Fruit fly (Drosophila melanogaster) whole organism, embryonic: Measurements from ENCODE around the gene Best4.

Experiments
- Asciz ChIP-seq: fragments of 200-800 bp; sonication (Bioruptor generic); optimal IDR thresholded peaks from 2 replicates; lab custom pipeline; 2017; ENCODE audit warnings: missing biosample characterization, mild to moderate bottlenecking, missing genetic modification characterization, missing genetic modification reagents
- CG10979 ChIP-seq: fragments of 200-800 bp; sonication (Bioruptor generic); optimal IDR thresholded peaks from 2 replicates; lab custom pipeline; 2018; ENCODE audit warnings: missing biosample characterization, mild to moderate bottlenecking, missing genetic modification characterization, moderate library complexity
- CG11504 ChIP-seq: fragments of 200-800 bp; sonication (Bioruptor generic); optimal IDR thresholded peaks from 3 replicates; lab custom pipeline; 2019; ENCODE audit warnings: missing biosample characterization, mild to moderate bottlenecking, missing genetic modification characterization, moderate library complexity
- CG12391 ChIP-seq: fragments of 200-800 bp; sonication (Bioruptor generic); optimal IDR thresholded peaks from 3 replicates; lab custom pipeline; 2018; ENCODE audit warnings: missing biosample characterization, mild to moderate bottlenecking, missing genetic modification characterization, moderate library complexity
- CG14014 ChIP-seq: fragments of 200-800 bp; sonication (Bioruptor generic); IDR thresholded peaks from 2 replicates; pipeline ENCODE4 v1.3.6; 2022; ENCODE audit warnings: missing biosample characterization, missing genetic modification characterization
- CG1603 ChIP-seq: fragments of 200-800 bp; sonication (Bioruptor generic); optimal IDR thresholded peaks from 2 replicates; lab custom pipeline; 2019; ENCODE audit warnings: missing biosample characterization, mild to moderate bottlenecking, missing genetic modification characterization, moderate library complexity
- CG17359 ChIP-seq: fragments of 200-800 bp; sonication (Bioruptor generic); optimal IDR thresholded peaks from 3 replicates; lab custom pipeline; 2018; ENCODE audit warnings: missing biosample characterization, mild to moderate bottlenecking, missing genetic modification characterization, moderate library complexity
- CG17361 ChIP-seq: fragments of 200-800 bp; sonication (Bioruptor generic); IDR thresholded peaks from 3 replicates; pipeline ENCODE4 v1.3.6; 2022; ENCODE audit warnings: missing biosample characterization, missing genetic modification characterization
- CG17829 ChIP-seq: fragments of 200-800 bp; optimal IDR thresholded peaks from 2 replicates; lab custom pipeline; 2019; ENCODE audit warnings: missing biosample characterization, mild to moderate bottlenecking, missing genetic modification characterization, moderate library complexity
- CG18262 ChIP-seq: fragments of 200-800 bp; optimal IDR thresholded peaks from 3 replicates; lab custom pipeline; 2019; ENCODE audit warnings: missing biosample characterization, mild to moderate bottlenecking, missing genetic modification characterization, moderate library complexity
- CG2678 ChIP-seq: fragments of 200-800 bp; sonication (Bioruptor generic); optimal IDR thresholded peaks from 3 replicates; lab custom pipeline; 2019; ENCODE audit warnings: missing biosample characterization, mild to moderate bottlenecking, missing genetic modification characterization, moderate library complexity
- CG2712 ChIP-seq: fragments of 200-800 bp; optimal IDR thresholded peaks from 3 replicates; lab custom pipeline; 2019; ENCODE audit warnings: missing biosample characterization, mild to moderate bottlenecking, missing genetic modification characterization, moderate library complexity
- CG2875 ChIP-seq: fragments of 200-800 bp; sonication (Bioruptor generic); optimal IDR thresholded peaks from 2 replicates; lab custom pipeline; 2017; ENCODE audit warnings: missing biosample characterization, mild to moderate bottlenecking, missing genetic modification characterization, missing genetic modification reagents
- CG31441 ChIP-seq: fragments of 200-800 bp; sonication (Bioruptor generic); IDR thresholded peaks from 2 replicates; pipeline ENCODE4 v1.3.6; 2022; ENCODE audit warnings: missing biosample characterization, missing genetic modification characterization
- CG4424 ChIP-seq: fragments of 200-800 bp; sonication (Bioruptor generic); optimal IDR thresholded peaks from 3 replicates; lab custom pipeline; 2016; ENCODE audit warnings: missing biosample characterization, missing genetic modification characterization
- CG7839 ChIP-seq: fragments of 200-800 bp; sonication (Bioruptor generic); optimal IDR thresholded peaks from 3 replicates; lab custom pipeline; 2018; ENCODE audit warnings: missing biosample characterization, mild to moderate bottlenecking, missing genetic modification characterization, moderate library complexity
- CG8290 ChIP-seq, 3 experiments: fragments of 200-800 bp; sonication (Bioruptor generic); optimal IDR thresholded peaks; 2 replicates each; lab custom pipeline; 2016 to 2019; ENCODE audit warnings: missing biosample characterization in 3 of 3, missing genetic modification characterization in 3 of 3, mild to moderate bottlenecking in 2 of 3, moderate library complexity in 1 of 3
- CG8359 ChIP-seq: fragments of 200-800 bp; sonication (Bioruptor generic); optimal IDR thresholded peaks from 2 replicates; lab custom pipeline; 2017; ENCODE audit warnings: missing biosample characterization, mild to moderate bottlenecking, missing genetic modification characterization, borderline replicate concordance
- Drgx ChIP-seq: fragments of 200-800 bp; sonication (Bioruptor generic); IDR thresholded peaks from 2 replicates; pipeline ENCODE4 v1.3.6; 2022; ENCODE audit warnings: missing biosample characterization, missing genetic modification characterization
- Fer1 ChIP-seq: fragments of 200-800 bp; sonication (Bioruptor generic); optimal IDR thresholded peaks from 2 replicates; lab custom pipeline; 2017; ENCODE audit warnings: missing biosample characterization, mild to moderate bottlenecking, missing genetic modification characterization
- Hr3 ChIP-seq: fragments of 200-800 bp; sonication (Bioruptor generic); optimal IDR thresholded peaks from 3 replicates; lab custom pipeline; 2016; ENCODE audit warnings: missing biosample characterization, missing genetic modification characterization
- Hr51 ChIP-seq, 2 experiments: fragments of 200-800 bp; sonication (Bioruptor generic); optimal IDR thresholded peaks; 2 replicates in 1 of 2; 3 replicates in 1 of 2; lab custom pipeline; 2016 to 2018; ENCODE audit warnings: missing biosample characterization in 2 of 2, missing genetic modification characterization in 2 of 2, mild to moderate bottlenecking in 1 of 2, moderate library complexity in 1 of 2
- Med ChIP-seq: fragments of 200-800 bp; sonication (Bioruptor generic); peaks from one replicate; lab custom pipeline; 2016; ENCODE audit warnings: missing biosample characterization, missing genetic modification characterization, mild to moderate bottlenecking, inconsistent platforms, moderate library complexity
- Oli ChIP-seq: fragments of 200-800 bp; sonication (Bioruptor generic); optimal IDR thresholded peaks from 2 replicates; lab custom pipeline; 2018; ENCODE audit warnings: missing biosample characterization, mild to moderate bottlenecking, missing genetic modification characterization, moderate library complexity
- Sox102F ChIP-seq: fragments of 200-800 bp; sonication (Bioruptor generic); optimal IDR thresholded peaks from 2 replicates; lab custom pipeline; 2018; ENCODE audit warnings: missing biosample characterization, mild to moderate bottlenecking, missing genetic modification characterization, moderate library complexity
- Ssrp ChIP-seq: fragments of 200-800 bp; sonication (Bioruptor generic); optimal IDR thresholded peaks from 2 replicates; lab custom pipeline; 2018; ENCODE audit warnings: missing biosample characterization, mild to moderate bottlenecking, missing genetic modification characterization, moderate library complexity
- Stat92E ChIP-seq, 3 experiments: fragments of >200 bp in 2 of 3; fragments of 200-800 bp in 1 of 3; sonication (Bioruptor generic) in 1 of 3; optimal IDR thresholded peaks; 2 replicates each; lab custom pipeline; 2017 to 2019; ENCODE audit warnings: missing biosample characterization in 3 of 3, missing genetic modification characterization in 3 of 3, mild to moderate bottlenecking in 1 of 3, moderate library complexity in 1 of 3
- bbx ChIP-seq: fragments of 200-800 bp; sonication (Bioruptor generic); IDR thresholded peaks from 2 replicates; pipeline ENCODE4 v1.3.6; 2022; ENCODE audit warnings: missing biosample characterization, missing genetic modification characterization; ENCODE audit not compliant: partially characterized antibody
- bsh ChIP-seq, 2 experiments: fragments of 200-800 bp; sonication (Bioruptor generic); optimal IDR thresholded peaks; 2 replicates each; lab custom pipeline; 2017 to 2018; ENCODE audit warnings: mild to moderate bottlenecking in 2 of 2, missing biosample characterization in 2 of 2, missing genetic modification characterization in 2 of 2, moderate library complexity in 1 of 2
- ci ChIP-seq: fragments of 200-800 bp; sonication (Bioruptor generic); IDR thresholded peaks from 3 replicates; pipeline ENCODE4 v1.3.6; 2022; ENCODE audit warnings: missing biosample characterization, missing genetic modification characterization
- dmrt99B ChIP-seq: fragments of 200-800 bp; sonication (Bioruptor generic); optimal IDR thresholded peaks from 2 replicates; lab custom pipeline; 2018; ENCODE audit warnings: missing biosample characterization, mild to moderate bottlenecking, missing genetic modification characterization, moderate library complexity
- eyg ChIP-seq: fragments of 200-800 bp; sonication (Bioruptor generic); optimal IDR thresholded peaks from 3 replicates; lab custom pipeline; 2016; ENCODE audit warnings: missing biosample characterization, missing genetic modification characterization
- fd96Cb ChIP-seq: fragments of 200-800 bp; sonication (Bioruptor generic); optimal IDR thresholded peaks from 2 replicates; lab custom pipeline; 2018; ENCODE audit warnings: missing biosample characterization, mild to moderate bottlenecking, missing genetic modification characterization, moderate library complexity
- gem ChIP-seq: fragments of 200-800 bp; sonication (Bioruptor generic); optimal IDR thresholded peaks from 2 replicates; lab custom pipeline; 2019; ENCODE audit warnings: missing biosample characterization, mild to moderate bottlenecking, missing genetic modification characterization, moderate library complexity
- lmd ChIP-seq: fragments of 200-800 bp; sonication (Bioruptor generic); IDR thresholded peaks from 2 replicates; pipeline ENCODE4 v1.3.6; 2022; ENCODE audit warnings: missing biosample characterization, missing genetic modification characterization
- mirr ChIP-seq: fragments of 200-800 bp; sonication (Bioruptor generic); optimal IDR thresholded peaks from 3 replicates; lab custom pipeline; 2018; ENCODE audit warnings: missing biosample characterization, mild to moderate bottlenecking, missing genetic modification characterization
- nmo ChIP-seq: fragments of 200-800 bp; sonication (Bioruptor generic); optimal IDR thresholded peaks from 2 replicates; lab custom pipeline; 2018; ENCODE audit warnings: missing biosample characterization, mild to moderate bottlenecking, missing genetic modification characterization, moderate library complexity
- phol ChIP-seq: fragments of 200-800 bp; sonication (Bioruptor generic); optimal IDR thresholded peaks from 3 replicates; lab custom pipeline; 2018; ENCODE audit warnings: missing biosample characterization, mild to moderate bottlenecking, missing genetic modification characterization, moderate library complexity
- repo ChIP-seq: fragments of 200-800 bp; sonication (Bioruptor generic); optimal IDR thresholded peaks from 2 replicates; lab custom pipeline; 2016; ENCODE audit warnings: missing biosample characterization, missing genetic modification characterization
- sens ChIP-seq: fragments of 200-800 bp; sonication (Bioruptor generic); peaks from one replicate; lab custom pipeline; 2016; ENCODE audit warnings: missing biosample characterization, missing genetic modification characterization
- trem ChIP-seq: fragments of 200-800 bp; optimal IDR thresholded peaks from 3 replicates; lab custom pipeline; 2019; ENCODE audit warnings: missing biosample characterization, mild to moderate bottlenecking, missing genetic modification characterization, moderate library complexity
- unpg ChIP-seq: fragments of 200-800 bp; sonication (Bioruptor generic); optimal IDR thresholded peaks from 3 replicates; lab custom pipeline; 2018; ENCODE audit warnings: missing biosample characterization, mild to moderate bottlenecking, missing genetic modification characterization, moderate library complexity
- usp ChIP-seq: fragments of >200 bp; optimal IDR thresholded peaks from 2 replicates; lab custom pipeline; 2017; ENCODE audit warnings: missing biosample characterization, missing genetic modification characterization

Best4 gene

DNA sequence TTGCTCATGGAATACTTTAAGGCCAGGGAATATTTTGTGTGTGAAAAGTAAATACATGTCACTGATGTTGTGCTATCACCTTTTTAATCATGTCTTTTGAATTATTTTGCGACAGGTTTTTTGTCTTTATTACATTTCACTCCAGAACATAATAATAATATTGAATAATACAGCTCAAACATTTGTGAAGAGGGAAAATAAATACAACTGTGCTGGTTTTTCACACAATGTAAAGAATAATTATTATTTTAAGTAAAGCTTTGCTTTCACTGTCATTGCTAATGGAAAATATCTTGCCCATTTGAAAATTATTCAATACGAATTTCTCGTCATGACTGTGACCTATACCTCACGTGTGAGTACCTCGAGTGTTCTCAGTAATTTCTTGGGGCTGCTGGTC, at the start of gene Best4:
Gene Best4 (plus strand): TSS at position 301 of the 400 bp plus-strand sequence.
- no peak for TF ChIP-seq bbx (GFP tag; lab: Robert Waterston, UW)
- no peak for TF ChIP-seq repo (GFP tag; lab: Kevin White, UChicago)
- no peak for TF ChIP-seq eyg
- TF ChIP-seq, all 482 proteins: peak for 0

DNA sequence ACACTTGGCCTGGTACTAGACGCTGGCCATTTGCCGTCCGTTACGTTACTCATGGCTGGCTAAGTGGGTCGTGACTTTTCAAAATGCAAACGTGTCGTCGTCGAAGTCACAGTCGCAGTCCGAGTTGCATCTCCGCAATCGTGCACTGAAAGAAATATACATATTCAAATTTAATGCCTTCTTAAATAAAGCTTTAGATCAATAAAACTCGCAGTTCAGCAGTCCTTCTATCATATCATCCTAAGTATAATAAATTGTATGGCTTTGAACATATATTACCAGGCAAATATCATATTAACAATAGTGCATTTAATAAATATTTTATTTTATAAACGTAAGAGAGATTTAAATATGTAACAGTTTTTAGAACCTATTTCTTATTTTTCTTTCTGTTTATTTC, 49.0 kb upstream of the Best4 start:
- TF ChIP-seq CG14014 (GFP tag; lab: Robert Waterston, UW): no peak
- no peak for TF ChIP-seq mirr (GFP tag; lab: Kevin White, UChicago)
- TF ChIP-seq CG10979: peak; percentile 48
- TF ChIP-seq CG17361: peak; percentile 54; the same call in 1 of the 3 replicates
- 0 out of 3 replicates have a peak, but pooled peaks have one; percentile 26 for TF ChIP-seq ci
- no peak for TF ChIP-seq Stat92E (GFP tag; optimal IDR thresholded peaks at IDR 0.05; lab: Kevin White, UChicago)
- peak; percentile 9 for TF ChIP-seq trem (tag; lab: Kevin White, UChicago)
- peak; percentile 48 for TF ChIP-seq CG18262 (tag; lab: Kevin White, UChicago)
- TF ChIP-seq unpg (GFP tag; lab: Kevin White, UChicago): peak; percentile 15
- TF ChIP-seq CG11504: peak; percentile 49
- peak in 1 of 2 experiments; percentile 28 for TF ChIP-seq bsh (GFP tag; optimal IDR thresholded peaks at IDR 0.05; lab: Kevin White, UChicago)
- peak; percentile 1 for TF ChIP-seq Asciz
- TF ChIP-seq CG1603: peak; percentile 16
- peak in 1 of 2 experiments; percentile 46 for TF ChIP-seq Hr51 (GFP tag; optimal IDR thresholded peaks at IDR 0.05; lab: Kevin White, UChicago)
- peak; percentile 36 for TF ChIP-seq nmo (GFP tag; lab: Kevin White, UChicago)
- TF ChIP-seq usp: no peak
- TF ChIP-seq CG17359: peak; percentile 19
- TF ChIP-seq CG2678: peak; percentile 9
- TF ChIP-seq CG7839 (tag; lab: Kevin White, UChicago): peak; percentile 32
- peak; percentile 53 for TF ChIP-seq dmrt99B
- TF ChIP-seq Sox102F (GFP tag; lab: Kevin White, UChicago): peak; percentile 65
- TF ChIP-seq fd96Cb (tag; lab: Kevin White, UChicago): peak; percentile 1
- peak; percentile 14 for TF ChIP-seq Hr3
- TF ChIP-seq CG31441 (GFP tag; lab: Robert Waterston, UW): 0 out of 2 replicates have a peak, but pooled peaks have one; percentile 30
- no peak for TF ChIP-seq CG8290 (GFP tag; optimal IDR thresholded peaks at IDR 0.05; lab: Kevin White, UChicago)
- TF ChIP-seq CG8290 (tag; optimal IDR thresholded peaks at IDR 0.05; lab: Kevin White, UChicago): peak in 1 of 2 experiments; percentile 2
- peak; percentile 19 for TF ChIP-seq Ssrp (tag; lab: Kevin White, UChicago)
- peak; percentile 6 for TF ChIP-seq CG17829
- peak; percentile 25 for TF ChIP-seq CG12391
- peak; percentile 20 for TF ChIP-seq Med
- TF ChIP-seq gem: peak; percentile 53
- no peak for TF ChIP-seq Fer1 (GFP tag; lab: Kevin White, UChicago)
- no peak for TF ChIP-seq CG2875 (GFP tag; lab: Kevin White, UChicago)
- TF ChIP-seq phol (tag; lab: Kevin White, UChicago): peak; percentile 44
- 0 out of 2 replicates have a peak, but pooled peaks have one; percentile 13 for TF ChIP-seq Drgx (GFP tag; lab: Robert Waterston, UW)
- peak; percentile 56 for TF ChIP-seq sens
- no peak for TF ChIP-seq CG8359 (GFP tag; lab: Kevin White, UChicago)
- TF ChIP-seq CG4424: peak; percentile 20
- TF ChIP-seq CG2712 (tag; lab: Kevin White, UChicago): peak; percentile 25
- TF ChIP-seq Oli (tag; lab: Kevin White, UChicago): peak; percentile 3
- no peak for TF ChIP-seq lmd (GFP tag; lab: Robert Waterston, UW)
